Fruit fly (Drosophila melanogaster) whole organism, wandering third instar larva: ENCODE results near the gene CG16789.
A peak's percentile ranks its signal among the peaks of the same experiment; 100 is the strongest.

ENCODE experiments used
- Abd-B ChIP-seq: fragments of >200 bp; optimal IDR thresholded peaks from 2 replicates; lab custom pipeline; 2017; ENCODE audit warnings: missing biosample characterization, missing genetic modification characterization
- CG32264 ChIP-seq: fragments of 200-800 bp; sonication (Bioruptor generic); optimal IDR thresholded peaks from 2 replicates; lab custom pipeline; 2016; ENCODE audit warnings: missing biosample characterization, missing genetic modification characterization
- CG9705 ChIP-seq: fragments of 200-800 bp; sonication (Bioruptor generic); optimal IDR thresholded peaks from 2 replicates; lab custom pipeline; 2018; ENCODE audit warnings: missing biosample characterization, mild to moderate bottlenecking, missing genetic modification characterization
- CrebA ChIP-seq: fragments of 200-800 bp; sonication (Bioruptor generic); optimal IDR thresholded peaks from 2 replicates; lab custom pipeline; 2016; ENCODE audit warnings: missing biosample characterization, mild to moderate bottlenecking, missing genetic modification characterization, borderline replicate concordance
- Dfd ChIP-seq: fragments of >200 bp; optimal IDR thresholded peaks from 2 replicates; lab custom pipeline; 2017; ENCODE audit warnings: missing biosample characterization, missing genetic modification characterization
- Dif ChIP-seq: fragments of 200-275, 200-300 bp; sonication (Bioruptor generic); optimal IDR thresholded peaks from 2 replicates; lab custom pipeline; 2018; ENCODE audit warnings: missing biosample characterization, missing genetic modification characterization; ENCODE audit not compliant: partially characterized antibody
- GATAd ChIP-seq: sonication (Bioruptor generic); optimal IDR thresholded peaks from 2 replicates; lab custom pipeline; 2016; ENCODE audit warnings: missing biosample characterization, missing genetic modification characterization
- HLH106 ChIP-seq: fragments of 200-800 bp; optimal IDR thresholded peaks from 3 replicates; lab custom pipeline; 2019; ENCODE audit warnings: missing biosample characterization, mild to moderate bottlenecking, missing genetic modification characterization, moderate library complexity
- Hnf4 ChIP-seq: fragments of 200-800 bp; sonication (Bioruptor generic); optimal IDR thresholded peaks from 2 replicates; lab custom pipeline; 2016; ENCODE audit warnings: missing biosample characterization, mild to moderate bottlenecking, missing genetic modification characterization
- Hr78 ChIP-seq: fragments of >200 bp; optimal IDR thresholded peaks from 2 replicates; lab custom pipeline; 2017; ENCODE audit warnings: missing biosample characterization, missing genetic modification characterization
- Hr83 ChIP-seq: fragments of 200-300 bp; sonication (Bioruptor generic); optimal IDR thresholded peaks from 2 replicates; lab custom pipeline; 2016; ENCODE audit warnings: missing biosample characterization, mild to moderate bottlenecking, missing genetic modification characterization, moderate library complexity; ENCODE audit not compliant: poor library complexity, severe bottlenecking
- Jra ChIP-seq: sonication (Bioruptor generic); optimal IDR thresholded peaks from 2 replicates; lab custom pipeline; 2016; ENCODE audit warnings: missing biosample characterization, missing genetic modification characterization
- Mio ChIP-seq: sonication (Bioruptor generic); optimal IDR thresholded peaks from 2 replicates; lab custom pipeline; 2016; ENCODE audit warnings: missing biosample characterization, missing genetic modification characterization
- Myc ChIP-seq: fragments of >200 bp; optimal IDR thresholded peaks from 2 replicates; lab custom pipeline; 2017
- N ChIP-seq: fragments of >200 bp; optimal IDR thresholded peaks from 2 replicates; lab custom pipeline; 2018; ENCODE audit warnings: missing biosample characterization, missing external identifiers, missing genetic modification characterization
- OdsH ChIP-seq: fragments of 200-800 bp; sonication (Bioruptor generic); optimal IDR thresholded peaks from 2 replicates; lab custom pipeline; 2016; ENCODE audit warnings: missing biosample characterization, mild to moderate bottlenecking, missing genetic modification characterization
- Rel ChIP-seq, 2 experiments: fragments of 200-800 bp; sonication (Bioruptor generic) in 1 of 2; optimal IDR thresholded peaks; 2 replicates in 1 of 2; 3 replicates in 1 of 2; lab custom pipeline; 2016 to 2019; ENCODE audit warnings: mild to moderate bottlenecking in 2 of 2, missing biosample characterization in 2 of 2, missing genetic modification characterization in 2 of 2, moderate library complexity in 1 of 2
- Sp1 ChIP-seq: fragments of 200-800 bp; sonication (Bioruptor generic); optimal IDR thresholded peaks from 3 replicates; lab custom pipeline; 2019; ENCODE audit warnings: missing biosample characterization, mild to moderate bottlenecking, missing genetic modification characterization, moderate library complexity
- Vsx2 ChIP-seq: fragments of 200-300, 225-300 bp; sonication (Bioruptor generic); optimal IDR thresholded peaks from 2 replicates; lab custom pipeline; 2018; ENCODE audit warnings: missing biosample characterization, missing genetic modification characterization; ENCODE audit not compliant: partially characterized antibody
- br ChIP-seq: fragments of 200-800 bp; sonication (Bioruptor generic); optimal IDR thresholded peaks from 2 replicates; lab custom pipeline; 2016; ENCODE audit warnings: missing biosample characterization, missing genetic modification characterization
- brk ChIP-seq: fragments of 200-800 bp; sonication (Bioruptor generic); optimal IDR thresholded peaks from 2 replicates; lab custom pipeline; 2016; ENCODE audit warnings: missing biosample characterization, mild to moderate bottlenecking, missing genetic modification characterization
- dl ChIP-seq, 2 experiments: fragments of 175-275, 200-275 bp in 1 of 2; fragments of 200-275 bp in 1 of 2; sonication (Bioruptor generic); optimal IDR thresholded peaks; lab custom pipeline; 2018; ENCODE audit warnings: mild to moderate bottlenecking in 2 of 2, missing biosample characterization in 2 of 2, missing genetic modification characterization in 2 of 2, moderate library complexity in 2 of 2; ENCODE audit not compliant: partially characterized antibody in 2 of 2, insufficient read depth in 1 of 2
- dmrt93B ChIP-seq: fragments of 200-800 bp; sonication (Bioruptor generic); optimal IDR thresholded peaks from 2 replicates; lab custom pipeline; 2018; ENCODE audit warnings: missing biosample characterization, mild to moderate bottlenecking, missing genetic modification characterization
- dsf ChIP-seq: sonication (Bioruptor generic); optimal IDR thresholded peaks from 2 replicates; lab custom pipeline; 2016; ENCODE audit warnings: missing biosample characterization, missing genetic modification characterization, borderline replicate concordance
- ey ChIP-seq: fragments of 200-800 bp; sonication (Bioruptor generic); optimal IDR thresholded peaks from 2 replicates; lab custom pipeline; 2016; ENCODE audit warnings: missing biosample characterization, missing genetic modification characterization
- foxo ChIP-seq, 2 experiments: fragments of 200-800 bp; sonication (Bioruptor generic); optimal IDR thresholded peaks; 2 replicates in 1 of 2; 3 replicates in 1 of 2; lab custom pipeline; 2016 to 2017; ENCODE audit warnings: missing biosample characterization in 2 of 2, missing genetic modification characterization in 2 of 2
- fru ChIP-seq: fragments of 200-800 bp; sonication (Bioruptor generic); optimal IDR thresholded peaks from 3 replicates; lab custom pipeline; 2016; ENCODE audit warnings: missing biosample characterization, mild to moderate bottlenecking, missing genetic modification characterization
- h ChIP-seq: fragments of 200-800 bp; sonication (Bioruptor generic); optimal IDR thresholded peaks from 3 replicates; lab custom pipeline; 2016; ENCODE audit warnings: missing biosample characterization, mild to moderate bottlenecking, missing genetic modification characterization
- jim ChIP-seq: fragments of 175-275, 200-325 bp; sonication (Bioruptor generic); optimal IDR thresholded peaks from 2 replicates; lab custom pipeline; 2016; ENCODE audit warnings: missing biosample characterization, mild to moderate bottlenecking, missing genetic modification characterization
- lola ChIP-seq: fragments of >200 bp; optimal IDR thresholded peaks from 2 replicates; lab custom pipeline; 2017; ENCODE audit warnings: missing biosample characterization, missing genetic modification characterization
- pan ChIP-seq: fragments of >200 bp; optimal IDR thresholded peaks from 2 replicates; lab custom pipeline; 2017
- psq ChIP-seq: fragments of 200-800 bp; sonication (Bioruptor generic); optimal IDR thresholded peaks from 3 replicates; lab custom pipeline; 2017; ENCODE audit warnings: missing biosample characterization, mild to moderate bottlenecking, missing genetic modification characterization, moderate library complexity
- rgr ChIP-seq: fragments of 200-800 bp; sonication (Bioruptor generic); optimal IDR thresholded peaks from 3 replicates; lab custom pipeline; 2016; ENCODE audit warnings: missing biosample characterization, mild to moderate bottlenecking, missing genetic modification characterization
- sage ChIP-seq: fragments of 200-800 bp; sonication (Bioruptor generic); optimal IDR thresholded peaks from 2 replicates; lab custom pipeline; 2016; ENCODE audit warnings: missing biosample characterization, mild to moderate bottlenecking, missing genetic modification characterization
- sv ChIP-seq: fragments of 200-800 bp; sonication (Bioruptor generic); optimal IDR thresholded peaks from 3 replicates; lab custom pipeline; 2016; ENCODE audit warnings: missing biosample characterization, missing genetic modification characterization
- tai ChIP-seq: sonication (Bioruptor generic); optimal IDR thresholded peaks from 2 replicates; lab custom pipeline; 2016; ENCODE audit warnings: missing biosample characterization, missing genetic modification characterization
- usp ChIP-seq: fragments of >200 bp; optimal IDR thresholded peaks from 2 replicates; lab custom pipeline; 2017; ENCODE audit warnings: missing biosample characterization, missing genetic modification characterization
- woc ChIP-seq: sonication (Bioruptor generic); optimal IDR thresholded peaks from 2 replicates; lab custom pipeline; 2016; ENCODE audit warnings: missing biosample characterization, mild to moderate bottlenecking, missing genetic modification characterization

Gene CG16789

dm6 chr3R:9573812-9574587 lies 8.0 kb downstream of the CG16789 start, which contains the start of gene CG9399 (continued):
- peak; percentile 94 for TF ChIP-seq psq (GFP tag; lab: Kevin White, UChicago)
- no peak for TF ChIP-seq usp (GFP tag; lab: Kevin White, UChicago)
- TF ChIP-seq Rel (GFP tag; optimal IDR thresholded peaks at IDR 0.05; lab: Kevin White, UChicago): peak; percentile 77
- peak; percentile 74 for TF ChIP-seq Rel (tag; optimal IDR thresholded peaks at IDR 0.05; lab: Kevin White, UChicago)
- peak; percentile 97 for TF ChIP-seq HLH106
- TF ChIP-seq dsf (GFP tag; lab: Kevin White, UChicago): peak; percentile 94
- TF ChIP-seq dl (GFP tag; optimal IDR thresholded peaks at IDR 0.05; lab: Kevin White, UChicago; ENCODE audit: insufficient read depth in 1 of 2, partially characterized antibody in 2 of 2): no peak
- TF ChIP-seq CG32264 (GFP tag; lab: Kevin White, UChicago): peak; percentile 86
- peak in 1 of 2 experiments; percentile 98 for TF ChIP-seq foxo (GFP tag; optimal IDR thresholded peaks at IDR 0.05; lab: Kevin White, UChicago)
- peak; percentile 88 for TF ChIP-seq CG9705 (GFP tag; lab: Kevin White, UChicago)
- TF ChIP-seq Hnf4 (GFP tag; lab: Kevin White, UChicago): peak; percentile 97

- TF ChIP-seq CG9705 (GFP tag; lab: Kevin White, UChicago) (peak; percentile 95), Hr78 (no peak), Abd-B (GFP tag; lab: Kevin White, UChicago) (no peak), br (peak; percentile 91), ey (peak; percentile 86), Jra (GFP tag; lab: Kevin White, UChicago) (peak; percentile 88), dl (GFP tag; optimal IDR thresholded peaks at IDR 0.05; lab: Kevin White, UChicago; ENCODE audit: insufficient read depth in 1 of 2, partially characterized antibody in 2 of 2) (no peak), dmrt93B (peak; percentile 96), tai (GFP tag; lab: Kevin White, UChicago) (no peak), jim (GFP tag; lab: Kevin White, UChicago) (no peak), OdsH (GFP tag; lab: Kevin White, UChicago) (peak; percentile 82), h (GFP tag; lab: Kevin White, UChicago) (peak; percentile 92), brk (GFP tag; lab: Kevin White, UChicago) (no peak), sage (peak; percentile 65), Mio (peak; percentile 79), Rel (GFP tag; optimal IDR thresholded peaks at IDR 0.05; lab: Kevin White, UChicago) (no peak), Rel (tag; optimal IDR thresholded peaks at IDR 0.05; lab: Kevin White, UChicago) (peak; percentile 90), woc (peak; percentile 93), GATAd (GFP tag; lab: Kevin White, UChicago) (peak; percentile 33), fru (peak; percentile 91), HLH106 (peak; percentile 90), Vsx2 (GFP tag; lab: Kevin White, UChicago) (no peak), CrebA (GFP tag; lab: Kevin White, UChicago) (no peak), Dfd (GFP tag; lab: Kevin White, UChicago) (no peak), psq (GFP tag; lab: Kevin White, UChicago) (peak; percentile 80), dsf (GFP tag; lab: Kevin White, UChicago) (peak; percentile 82), foxo (GFP tag; optimal IDR thresholded peaks at IDR 0.05; lab: Kevin White, UChicago) (peak; percentile 58 to 92), pan (lab: Kevin White, UChicago) (no peak), lola (GFP tag; lab: Kevin White, UChicago) (no peak), sv (GFP tag; lab: Kevin White, UChicago) (peak; percentile 91), Hr83 (peak; percentile 83), Sp1 (GFP tag; lab: Kevin White, UChicago) (peak; percentile 91), Myc (lab: Kevin White, UChicago) (peak; percentile 80), Dif (GFP tag; lab: Kevin White, UChicago) (no peak), usp (GFP tag; lab: Kevin White, UChicago) (no peak), CG32264 (GFP tag; lab: Kevin White, UChicago) (peak; percentile 84), rgr (GFP tag; lab: Kevin White, UChicago) (peak; percentile 94), Hnf4 (GFP tag; lab: Kevin White, UChicago) (peak; percentile 93), N (no peak)
Observed at dm6 chr3R:9577382-9578137, 11.6 kb downstream of the CG16789 start, which contains the start of the genes Kap-alpha3 and Son. TSS of gene Kap-alpha3 (minus strand) at chr3R:9577733. TSS of gene Son (plus strand) at chr3R:9578042.
